Worm (Caenorhabditis elegans): ENCODE data around the gene mig-38.

mig-38 gene

ce11 chrIV:11601721-11602405 lies 7.8 kb downstream of the mig-38 start (continued):
- TF ChIP-seq zip-2 (tag; optimal IDR thresholded peaks at IDR 0.05) (no peak), Y75B8A.6 (GFP tag; IDR thresholded peaks at IDR 0.05) (no peak), unc-130 (GFP tag; optimal IDR thresholded peaks at IDR 0.05) (peak; percentile 37), R02D3.7 (tag; optimal IDR thresholded peaks at IDR 0.05) (no peak), Y5F2A.4 (GFP tag; optimal IDR thresholded peaks at IDR 0.05) (peak; percentile 6), egl-27 (tag; optimal IDR thresholded peaks at IDR 0.05) (no peak), zip-11 (GFP tag; IDR thresholded peaks at IDR 0.05) (no peak), ces-1 (GFP tag; optimal IDR thresholded peaks at IDR 0.05) (no peak), duxl-1 (tag; optimal IDR thresholded peaks at IDR 0.05; ENCODE audit: poor library complexity) (no peak), saeg-2 (GFP tag; IDR thresholded peaks at IDR 0.05) (no peak), zfp-2 (tag; optimal IDR thresholded peaks at IDR 0.05) (no peak), gei-8 (GFP tag; optimal IDR thresholded peaks at IDR 0.05) (no peak), mxl-2 (GFP tag; conservative IDR thresholded peaks at IDR 0.05) (no peak), ceh-82 (tag; optimal IDR thresholded peaks at IDR 0.05) (no peak), Y48G9A.11 (GFP tag; IDR thresholded peaks at IDR 0.05) (no peak), lin-1 (GFP tag; IDR thresholded peaks at IDR 0.05) (no peak), lir-3 (tag; optimal IDR thresholded peaks at IDR 0.05) (no peak), ZK337.2 (GFP tag; IDR thresholded peaks at IDR 0.05) (no peak), lsy-2 (tag; optimal IDR thresholded peaks at IDR 0.05) (peak; percentile 16 to 94), mep-1 (tag; optimal IDR thresholded peaks at IDR 0.05) (peak; percentile 70), F10B5.3 (tag; optimal IDR thresholded peaks at IDR 0.05) (no peak), vab-7 (GFP tag; IDR thresholded peaks at IDR 0.05) (no peak), ztf-7 (tag; optimal IDR thresholded peaks at IDR 0.05) (no peak), ceh-44 (GFP tag; IDR thresholded peaks at IDR 0.05) (peak; percentile 52; the same call in 1 of the 2 replicates), madf-9 (GFP tag; conservative IDR thresholded peaks at IDR 0.05) (no peak), dmd-9 (GFP tag; IDR thresholded peaks at IDR 0.05) (no peak), nhr-76 (tag; optimal IDR thresholded peaks at IDR 0.05) (no peak), ceh-32 (tag; optimal IDR thresholded peaks at IDR 0.05; ENCODE audit: poor library complexity) (no peak), set-16 (GFP tag; IDR thresholded peaks at IDR 0.05) (peak; percentile 9; the same call in 1 of the 2 replicates), egl-43 (GFP tag; IDR thresholded peaks at IDR 0.05) (0 out of 2 replicates have a peak, but pooled peaks have one; percentile 22), ctbp-1 (GFP tag; IDR thresholded peaks at IDR 0.05) (0 out of 2 replicates have a peak, but pooled peaks have one; percentile 30), dpl-1 (GFP tag; optimal IDR thresholded peaks at IDR 0.05) (peak; percentile 63), lin-29 (GFP tag; IDR thresholded peaks at IDR 0.05) (no peak)

- TF ChIP-seq ZK546.5 (tag; optimal IDR thresholded peaks at IDR 0.05) (no peak), mxl-3 (GFP tag; optimal IDR thresholded peaks at IDR 0.05) (no peak), zip-2 (tag; optimal IDR thresholded peaks at IDR 0.05) (no peak), aha-1 (tag) (peak; percentile 92), egl-43 (GFP tag; IDR thresholded peaks at IDR 0.05) (0 out of 2 replicates have a peak, but pooled peaks have one; percentile 6)
Observed at ce11 chrIV:11602498-11603068, 8.5 kb downstream of the mig-38 start, which contains the start of gene rps-11. TSS of gene rps-11 (plus strand) at chrIV:11602641.

ce11 chrIV:11603265-11603840 lies 9.3 kb downstream of the mig-38 start:
- TF ChIP-seq zag-1 (tag; optimal IDR thresholded peaks at IDR 0.05): no peak
- TF ChIP-seq snpc-1.2 (GFP tag; IDR thresholded peaks at IDR 0.05): peak; percentile 40; the same call in 1 of the 2 replicates
- TF ChIP-seq madf-9 (GFP tag; conservative IDR thresholded peaks at IDR 0.05): no peak
- TF ChIP-seq lin-38 (GFP tag; IDR thresholded peaks at IDR 0.05): peak; percentile 47
- TF ChIP-seq daf-16 (GFP tag; optimal IDR thresholded peaks at IDR 0.05): no peak
- TF ChIP-seq daf-16 (tag; optimal IDR thresholded peaks at IDR 0.05): peak; percentile 21
- TF ChIP-seq aha-1 (tag): peak; percentile 13
- TF ChIP-seq F49E8.2 (tag; optimal IDR thresholded peaks at IDR 0.05; ENCODE audit: borderline replicate concordance): peak; percentile 6
- TF ChIP-seq unc-62 (GFP tag; optimal IDR thresholded peaks at IDR 0.05 in 1 of 2): peak in 1 of 2 experiments; percentile 96
- no peak for TF ChIP-seq unc-62 (tag; optimal IDR thresholded peaks at IDR 0.05)
